Worm (Caenorhabditis elegans): ENCODE data around the gene zhp-4.

DNA sequence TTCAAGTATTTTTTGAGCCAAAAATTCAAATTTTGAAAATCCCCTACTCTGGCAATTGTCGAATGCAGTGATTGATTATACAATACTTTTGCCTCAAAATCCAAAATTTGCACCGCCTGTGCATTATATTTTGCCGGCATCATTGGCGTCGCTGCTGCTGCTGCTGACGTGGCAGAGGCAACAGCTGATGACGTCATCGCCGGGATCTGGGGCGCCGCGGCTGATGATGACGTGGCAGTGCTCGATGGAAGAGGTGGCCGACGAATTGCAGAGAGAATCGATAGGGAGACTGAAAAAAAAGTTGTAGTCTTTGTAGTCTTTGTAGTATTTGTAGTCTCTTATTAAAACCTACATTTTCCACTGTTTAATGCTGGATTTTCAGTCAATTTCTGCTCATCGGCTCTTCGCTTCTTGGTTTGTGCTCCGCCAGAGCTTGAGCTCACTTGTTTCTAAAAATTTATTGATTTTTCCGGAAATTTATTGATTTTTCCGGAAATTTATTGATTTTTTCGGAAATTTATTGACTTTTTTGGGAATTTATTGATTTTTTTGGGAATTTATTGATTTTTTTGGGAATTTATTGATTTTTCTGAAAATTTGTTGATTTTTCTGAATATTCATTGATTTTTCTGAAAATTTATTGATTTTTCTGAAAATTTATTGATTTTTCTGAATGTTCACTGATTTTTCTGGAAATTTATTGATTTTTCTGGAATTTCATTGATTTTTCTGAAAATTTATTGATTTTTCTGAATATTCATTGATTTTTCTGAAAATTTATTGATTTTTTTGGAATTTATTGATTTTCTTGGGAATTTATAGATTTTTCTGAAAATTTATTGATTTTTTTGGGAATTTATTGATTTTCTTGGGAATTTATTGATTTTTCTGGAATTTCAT is 19.4 kb upstream of the zhp-4 start:
- TF ChIP-seq W03F9.2 (tag; optimal IDR thresholded peaks at IDR 0.05): no peak
- no peak for TF ChIP-seq him-1 (tag; optimal IDR thresholded peaks at IDR 0.05)
- no peak for TF ChIP-seq dao-5 (tag; optimal IDR thresholded peaks at IDR 0.05)
